Fruit fly (Drosophila melanogaster) whole organism, embryonic: ENCODE data around the gene Hr78.

Experiments
- CG10543 ChIP-seq: fragments of 200-800 bp; sonication (Bioruptor generic); optimal IDR thresholded peaks from 3 replicates; lab custom pipeline; 2017; ENCODE audit warnings: missing biosample characterization, mild to moderate bottlenecking, missing genetic modification characterization, moderate library complexity
- CG10565 ChIP-seq: fragments of 200-800 bp; sonication (Bioruptor generic); optimal IDR thresholded peaks from 3 replicates; lab custom pipeline; 2016; ENCODE audit warnings: missing biosample characterization, mild to moderate bottlenecking, missing genetic modification characterization
- CG10979 ChIP-seq: fragments of 200-800 bp; sonication (Bioruptor generic); optimal IDR thresholded peaks from 2 replicates; lab custom pipeline; 2018; ENCODE audit warnings: missing biosample characterization, mild to moderate bottlenecking, missing genetic modification characterization, moderate library complexity
- CG12299 ChIP-seq: fragments of 200-800 bp; sonication (Bioruptor generic); optimal IDR thresholded peaks from 2 replicates; lab custom pipeline; 2018; ENCODE audit warnings: missing biosample characterization, mild to moderate bottlenecking, missing genetic modification characterization
- CG12769 ChIP-seq: fragments of 200-800 bp; sonication (Bioruptor generic); optimal IDR thresholded peaks from 2 replicates; lab custom pipeline; 2019; ENCODE audit warnings: missing biosample characterization, mild to moderate bottlenecking, missing genetic modification characterization, moderate library complexity
- CG13287 ChIP-seq: fragments of 200-800 bp; sonication (Bioruptor generic); IDR thresholded peaks from 2 replicates; pipeline ENCODE4 v1.3.6; 2022; ENCODE audit warnings: missing biosample characterization, missing genetic modification characterization; ENCODE audit not compliant: partially characterized antibody
- CG14667 ChIP-seq: fragments of 200-800 bp; sonication (Bioruptor generic); IDR thresholded peaks from 2 replicates; pipeline ENCODE4 v1.3.6; 2022; ENCODE audit warnings: missing biosample characterization, missing genetic modification characterization
- CG14860 ChIP-seq: fragments of 200-800 bp; sonication (Bioruptor generic); IDR thresholded peaks from 3 replicates; pipeline ENCODE4 v1.3.6; 2022; ENCODE audit warnings: missing biosample characterization, missing genetic modification characterization; ENCODE audit not compliant: partially characterized antibody
- CG16813 ChIP-seq: fragments of 200-800 bp; sonication (Bioruptor generic); IDR thresholded peaks from 3 replicates; pipeline ENCODE4 v1.3.6; 2022; ENCODE audit warnings: missing biosample characterization, missing genetic modification characterization; ENCODE audit not compliant: partially characterized antibody
- CG4707 ChIP-seq: fragments of 200-800 bp; sonication (Bioruptor generic); optimal IDR thresholded peaks from 2 replicates; lab custom pipeline; 2018; ENCODE audit warnings: missing biosample characterization, mild to moderate bottlenecking, missing genetic modification characterization, moderate library complexity
- CG6683 ChIP-seq: fragments of 200-800 bp; sonication (Bioruptor generic); optimal IDR thresholded peaks from 2 replicates; lab custom pipeline; 2017; ENCODE audit warnings: missing biosample characterization, mild to moderate bottlenecking, missing genetic modification characterization, missing genetic modification reagents
- CG6791 ChIP-seq: fragments of 200-800 bp; sonication (Bioruptor generic); IDR thresholded peaks from 3 replicates; pipeline ENCODE4 v1.3.6; 2022; ENCODE audit warnings: missing biosample characterization, missing genetic modification characterization; ENCODE audit not compliant: partially characterized antibody
- CG7963 ChIP-seq: fragments of 200-800 bp; sonication (Bioruptor generic); IDR thresholded peaks from 3 replicates; pipeline ENCODE4 v1.3.6; 2022; ENCODE audit warnings: missing biosample characterization, missing genetic modification characterization; ENCODE audit not compliant: partially characterized antibody
- CG9609 ChIP-seq: fragments of 200-800 bp; sonication (Bioruptor generic); optimal IDR thresholded peaks from 3 replicates; lab custom pipeline; 2016; ENCODE audit warnings: missing biosample characterization, missing genetic modification characterization
- D ChIP-seq, 2 experiments: fragments of 200-800 bp in 1 of 2; fragments of >200 bp in 1 of 2; sonication (Bioruptor generic) in 1 of 2; optimal IDR thresholded peaks; 2 replicates in 1 of 2; 3 replicates in 1 of 2; lab custom pipeline; 2017; ENCODE audit warnings: mild to moderate bottlenecking in 1 of 2, missing biosample characterization in 1 of 2, missing genetic modification characterization in 1 of 2, missing genetic modification reagents in 1 of 2
- Dek ChIP-seq: fragments of 200-800 bp; sonication (Bioruptor generic); optimal IDR thresholded peaks from 3 replicates; lab custom pipeline; 2019; ENCODE audit warnings: missing biosample characterization, mild to moderate bottlenecking, missing genetic modification characterization, moderate library complexity
- Dref ChIP-seq: fragments of 200-800 bp; sonication (Bioruptor generic); IDR thresholded peaks from 2 replicates; pipeline ENCODE4 v1.3.6; 2022; ENCODE audit warnings: missing biosample characterization, missing genetic modification characterization
- HHEX ChIP-seq: fragments of 200-800 bp; sonication (Bioruptor generic); optimal IDR thresholded peaks from 3 replicates; lab custom pipeline; 2017; ENCODE audit warnings: missing biosample characterization, mild to moderate bottlenecking, missing genetic modification characterization, missing genetic modification reagents
- Lim3 ChIP-seq: fragments of 200-800 bp; sonication (Bioruptor generic); IDR thresholded peaks from 2 replicates; pipeline ENCODE4 v1.3.6; 2022; ENCODE audit warnings: missing biosample characterization, missing genetic modification characterization
- Lpt ChIP-seq: fragments of >200 bp; optimal IDR thresholded peaks from 2 replicates; lab custom pipeline; 2018; ENCODE audit warnings: missing biosample characterization, missing genetic modification characterization
- MBD-R2 ChIP-seq: fragments of 200-800 bp; sonication (Bioruptor generic); IDR thresholded peaks from 2 replicates; pipeline ENCODE4 v1.3.6; 2022; ENCODE audit warnings: missing biosample characterization, missing genetic modification characterization
- Mad ChIP-seq: fragments of 200-800 bp; sonication (Bioruptor generic); optimal IDR thresholded peaks from 2 replicates; lab custom pipeline; 2016; ENCODE audit warnings: missing biosample characterization, missing genetic modification characterization
- Mrtf ChIP-seq: fragments of 200-800 bp; sonication (Bioruptor generic); IDR thresholded peaks from 3 replicates; pipeline ENCODE4 v1.3.6; 2022; ENCODE audit warnings: missing biosample characterization, missing genetic modification characterization
- NK7.1 ChIP-seq: fragments of 200-800 bp; sonication (Bioruptor generic); optimal IDR thresholded peaks from 3 replicates; lab custom pipeline; 2016; ENCODE audit warnings: missing biosample characterization, missing genetic modification characterization
- Nf-YC ChIP-seq: fragments of 200-800 bp; optimal IDR thresholded peaks from 3 replicates; lab custom pipeline; 2019; ENCODE audit warnings: missing biosample characterization, mild to moderate bottlenecking, missing genetic modification characterization, moderate library complexity
- Rx ChIP-seq: fragments of 200-800 bp; sonication (Bioruptor generic); IDR thresholded peaks from 2 replicates; pipeline ENCODE4 v1.3.6; 2022; ENCODE audit warnings: missing biosample characterization, missing genetic modification characterization
- Spps ChIP-seq: fragments of 200-800 bp; sonication (Bioruptor generic); optimal IDR thresholded peaks from 2 replicates; lab custom pipeline; 2018; ENCODE audit warnings: missing biosample characterization, mild to moderate bottlenecking, missing genetic modification characterization
- Ssrp ChIP-seq: fragments of 200-800 bp; sonication (Bioruptor generic); optimal IDR thresholded peaks from 2 replicates; lab custom pipeline; 2018; ENCODE audit warnings: missing biosample characterization, mild to moderate bottlenecking, missing genetic modification characterization, moderate library complexity
- aop ChIP-seq: fragments of 200-800 bp; sonication (Bioruptor generic); IDR thresholded peaks from 2 replicates; pipeline ENCODE4 v1.3.6; 2022; ENCODE audit warnings: missing biosample characterization, missing genetic modification characterization
- ara ChIP-seq: fragments of 200-800 bp; sonication (Bioruptor generic); IDR thresholded peaks from 2 replicates; pipeline ENCODE4 v1.3.6; 2022; ENCODE audit warnings: missing biosample characterization, missing genetic modification characterization
- bcd ChIP-seq: fragments of 200-800 bp; sonication (Bioruptor generic); optimal IDR thresholded peaks from 2 replicates; lab custom pipeline; 2017; ENCODE audit warnings: missing biosample characterization, mild to moderate bottlenecking, missing genetic modification characterization
- chn ChIP-seq: fragments of 200-800 bp; sonication (Bioruptor generic); optimal IDR thresholded peaks from 2 replicates; lab custom pipeline; 2016; ENCODE audit warnings: missing biosample characterization, missing genetic modification characterization
- corto ChIP-seq: fragments of 200-800 bp; sonication (Bioruptor generic); optimal IDR thresholded peaks from 2 replicates; lab custom pipeline; 2016; ENCODE audit warnings: missing biosample characterization, mild to moderate bottlenecking, missing genetic modification characterization, moderate library complexity
- ftz-f1 ChIP-seq: fragments of 200-800 bp; sonication (Bioruptor generic); optimal IDR thresholded peaks from 2 replicates; lab custom pipeline; 2016; ENCODE audit warnings: missing biosample characterization, missing genetic modification characterization
- mam ChIP-seq: fragments of 200-800 bp; sonication (Bioruptor generic); optimal IDR thresholded peaks from 3 replicates; lab custom pipeline; 2016; ENCODE audit warnings: missing biosample characterization, missing genetic modification characterization
- pan ChIP-seq, 4 experiments: fragments of >200 bp in 3 of 4; fragments of 200-800 bp in 1 of 4; sonication (Bioruptor generic) in 1 of 4; optimal IDR thresholded peaks in 3 of 4; IDR thresholded peaks in 1 of 4; 2 replicates each; pipeline versions ENCODE4 v1.3.6 to Lab custom; 2017 to 2022; ENCODE audit warnings: missing biosample characterization in 2 of 4, missing genetic modification characterization in 2 of 4, mixed read lengths in 1 of 4
- pho ChIP-seq: fragments of 200-800 bp; sonication (Bioruptor generic); optimal IDR thresholded peaks from 2 replicates; lab custom pipeline; 2016; ENCODE audit warnings: missing biosample characterization, missing genetic modification characterization
- pita ChIP-seq: fragments of 200-800 bp; sonication (Bioruptor generic); optimal IDR thresholded peaks from 2 replicates; lab custom pipeline; 2017; ENCODE audit warnings: missing biosample characterization, mild to moderate bottlenecking, missing genetic modification characterization
- pnt ChIP-seq: fragments of 200-800 bp; sonication (Bioruptor generic); optimal IDR thresholded peaks from 3 replicates; lab custom pipeline; 2016; ENCODE audit warnings: missing biosample characterization, missing genetic modification characterization
- ranshi ChIP-seq: fragments of 200-800 bp; sonication (Bioruptor generic); IDR thresholded peaks from 2 replicates; pipeline ENCODE4 v1.3.6; 2022; ENCODE audit warnings: missing biosample characterization, missing genetic modification characterization
- slou ChIP-seq: fragments of 200-800 bp; sonication (Bioruptor generic); optimal IDR thresholded peaks from 3 replicates; lab custom pipeline; 2016; ENCODE audit warnings: missing biosample characterization, missing genetic modification characterization
- so ChIP-seq: fragments of 200-800 bp; sonication (Bioruptor generic); IDR thresholded peaks from 3 replicates; pipeline ENCODE4 v1.3.6; 2022; ENCODE audit warnings: missing biosample characterization, missing genetic modification characterization
- sr ChIP-seq: fragments of 200-800 bp; sonication (Bioruptor generic); IDR thresholded peaks from 3 replicates; pipeline ENCODE4 v1.3.6; 2022; ENCODE audit warnings: missing biosample characterization, missing genetic modification characterization
- tin ChIP-seq: fragments of 200-800 bp; sonication (Bioruptor generic); optimal IDR thresholded peaks from 3 replicates; lab custom pipeline; 2016; ENCODE audit warnings: missing biosample characterization, missing genetic modification characterization
- tll ChIP-seq, 2 experiments: fragments of 200-800 bp in 1 of 2; fragments of >200 bp in 1 of 2; sonication (Bioruptor generic) in 1 of 2; optimal IDR thresholded peaks; 2 replicates each; lab custom pipeline; 2017 to 2019; ENCODE audit warnings: missing biosample characterization in 2 of 2, missing genetic modification characterization in 2 of 2, mild to moderate bottlenecking in 1 of 2, moderate library complexity in 1 of 2
- twi ChIP-seq: fragments of 200-800 bp; optimal IDR thresholded peaks from 2 replicates; lab custom pipeline; 2019; ENCODE audit warnings: missing biosample characterization, mild to moderate bottlenecking, missing genetic modification characterization, moderate library complexity
- usp ChIP-seq: fragments of >200 bp; optimal IDR thresholded peaks from 2 replicates; lab custom pipeline; 2017; ENCODE audit warnings: missing biosample characterization, missing genetic modification characterization
- zen ChIP-seq: fragments of 200-800 bp; sonication (Bioruptor generic); optimal IDR thresholded peaks from 3 replicates; lab custom pipeline; 2018; ENCODE audit warnings: missing biosample characterization, mild to moderate bottlenecking, missing genetic modification characterization, moderate library complexity
- zfh2 ChIP-seq: fragments of 200-800 bp; sonication (Bioruptor generic); optimal IDR thresholded peaks from 2 replicates; lab custom pipeline; 2016; ENCODE audit warnings: missing biosample characterization, missing genetic modification characterization

Hr78 gene

DNA sequence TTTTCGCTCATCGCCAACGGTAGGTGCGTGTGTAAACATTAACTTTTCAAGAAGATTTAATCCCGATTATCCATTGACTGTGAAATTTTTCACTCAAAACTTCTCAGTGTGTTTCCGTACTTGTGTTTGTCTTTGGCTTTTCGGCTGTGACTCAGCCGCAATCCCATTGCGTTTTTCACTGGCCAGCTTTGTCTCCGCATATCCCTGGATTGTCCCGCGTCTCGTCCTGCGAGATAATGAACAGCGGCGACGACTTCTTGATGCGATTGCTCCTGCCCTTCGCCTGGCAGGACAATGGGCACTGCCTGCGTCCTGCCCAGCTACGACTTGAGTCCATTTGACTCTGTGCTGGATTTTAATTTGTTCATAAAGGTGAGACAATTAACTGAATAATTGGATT is 15.2 kb downstream of the Hr78 start:
- TF ChIP-seq tll (GFP tag; optimal IDR thresholded peaks at IDR 0.05; lab: Kevin White, UChicago), result peak in 1 of 2 experiments; percentile 96
- no peak for TF ChIP-seq Ssrp
- peak; percentile 33 for TF ChIP-seq D (optimal IDR thresholded peaks at IDR 0.05; lab: Kevin White, UChicago)
- no peak for TF ChIP-seq D (GFP tag; optimal IDR thresholded peaks at IDR 0.05; lab: Kevin White, UChicago)
- TF ChIP-seq CG6791 (GFP tag; lab: Robert Waterston, UW), result 0 out of 3 replicates have a peak, but pooled peaks have one; percentile 15
- 0 out of 3 replicates have a peak, but pooled peaks have one; percentile 2 for TF ChIP-seq sr
- peak; percentile 55 for TF ChIP-seq zen (tag; lab: Kevin White, UChicago)
- TF ChIP-seq tin, result no peak

- TF ChIP-seq pnt (GFP tag; lab: Kevin White, UChicago), result no peak
- TF ChIP-seq Nf-YC (tag; lab: Kevin White, UChicago), result peak; percentile 98
- no peak for TF ChIP-seq ranshi
- no peak for TF ChIP-seq usp
- no peak for TF ChIP-seq Mad (GFP tag; lab: Kevin White, UChicago)
- TF ChIP-seq pho (GFP tag; lab: Kevin White, UChicago), result no peak
- no peak for TF ChIP-seq CG12769 (tag; lab: Kevin White, UChicago)
- TF ChIP-seq CG4707 (GFP tag; lab: Kevin White, UChicago), result peak; percentile 68
- peak; percentile 43 for TF ChIP-seq HHEX (GFP tag; lab: Kevin White, UChicago)
- no peak for TF ChIP-seq MBD-R2 (GFP tag; lab: Robert Waterston, UW)
- TF ChIP-seq chn (GFP tag; lab: Kevin White, UChicago), result no peak
- TF ChIP-seq aop (GFP tag; lab: Robert Waterston, UW), result peak; percentile 67
- peak; percentile 49 for TF ChIP-seq CG10979 (tag; lab: Kevin White, UChicago)
- TF ChIP-seq CG6683 (GFP tag; lab: Kevin White, UChicago), result no peak
- TF ChIP-seq zfh2, result no peak
- no peak for TF ChIP-seq slou (GFP tag; lab: Kevin White, UChicago)
- no peak for TF ChIP-seq CG16813 (GFP tag; lab: Robert Waterston, UW)
- TF ChIP-seq Lpt (GFP tag; lab: Kevin White, UChicago), result no peak
- no peak for TF ChIP-seq CG12299 (tag; lab: Kevin White, UChicago)
- no peak for TF ChIP-seq CG10565 (GFP tag; lab: Kevin White, UChicago)
- TF ChIP-seq bcd, result peak; percentile 30
- no peak for TF ChIP-seq so (GFP tag; lab: Robert Waterston, UW)
- no peak for TF ChIP-seq Dref (GFP tag; lab: Robert Waterston, UW)
- TF ChIP-seq NK7.1, result no peak
- TF ChIP-seq Spps (tag; lab: Kevin White, UChicago), result no peak
- no peak for TF ChIP-seq Rx (GFP tag; lab: Robert Waterston, UW)
- no peak for TF ChIP-seq Dek (tag; lab: Kevin White, UChicago)
- TF ChIP-seq twi (tag; lab: Kevin White, UChicago), result no peak
- no peak for TF ChIP-seq ftz-f1 (GFP tag; lab: Kevin White, UChicago)
- TF ChIP-seq Lim3, result no peak
- TF ChIP-seq mam (GFP tag; lab: Kevin White, UChicago), result no peak
- TF ChIP-seq CG10543, result no peak
- no peak for TF ChIP-seq CG13287 (GFP tag; lab: Robert Waterston, UW)
- no peak for TF ChIP-seq CG14667 (GFP tag; lab: Robert Waterston, UW)
- 0 out of 3 replicates have a peak, but pooled peaks have one; percentile 11 for TF ChIP-seq Mrtf (GFP tag; lab: Robert Waterston, UW)
- no peak for TF ChIP-seq pan (optimal IDR thresholded peaks at IDR 0.05; lab: Kevin White, UChicago)
- TF ChIP-seq pan (GFP tag; optimal IDR thresholded peaks at IDR 0.05 in 1 of 2, IDR thresholded peaks at IDR 0.05 in 1 of 2), result peak in 1 of 2 experiments; percentile 48
- no peak for TF ChIP-seq CG9609 (GFP tag; lab: Kevin White, UChicago)
- no peak for TF ChIP-seq CG14860 (GFP tag; lab: Robert Waterston, UW)
- TF ChIP-seq pita, result no peak
- no peak for TF ChIP-seq corto (GFP tag; lab: Kevin White, UChicago)
- no peak for TF ChIP-seq CG7963 (GFP tag; lab: Robert Waterston, UW)
- TF ChIP-seq ara, result peak; percentile 48; the same call in 1 of the 2 replicates
Measured at dm6 chr3L:21479636-21480035, 17.7 kb downstream of the Hr78 start.
